Fruit fly (Drosophila melanogaster) Kc167 (cell line): ENCODE results near the gene Gr22e.

Experiments
- Sin3A ChIP-seq: fragments of >200 bp; optimal IDR thresholded peaks from 2 replicates; lab custom pipeline; 2018; ENCODE audit warnings: missing external identifiers
- h ChIP-seq: fragments of >200 bp; optimal IDR thresholded peaks from 3 replicates; lab custom pipeline; 2018; ENCODE audit warnings: missing external identifiers
- insv ChIP-seq: fragments of >200 bp; optimal IDR thresholded peaks from 3 replicates; lab custom pipeline; 2018; ENCODE audit warnings: missing external identifiers
- psq ChIP-seq: fragments of >200 bp; optimal IDR thresholded peaks from 2 replicates; lab custom pipeline; 2017; ENCODE audit warnings: missing external identifiers
- ttk ChIP-seq: sonication (Bioruptor generic); optimal IDR thresholded peaks from 2 replicates; lab custom pipeline; 2017; ENCODE audit warnings: missing external identifiers

DNA sequence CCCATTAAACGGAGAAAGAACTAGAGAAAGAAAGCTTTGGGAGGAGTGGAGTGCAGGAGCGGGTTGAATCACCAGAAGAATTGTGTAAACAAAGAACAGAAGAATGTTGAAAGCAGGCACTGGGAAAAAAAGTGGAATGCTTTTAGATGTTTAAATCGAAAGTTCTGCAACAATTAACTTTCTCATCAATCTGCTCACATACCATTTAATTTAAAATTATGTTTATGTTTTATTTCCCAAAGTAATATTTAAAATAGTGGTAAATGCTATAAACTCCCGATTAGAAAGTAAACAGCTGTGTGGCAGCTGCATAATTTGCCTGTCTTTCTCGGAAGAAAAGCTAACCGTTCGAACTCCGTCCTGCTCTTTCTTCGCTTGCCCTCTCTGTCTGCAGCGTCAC lies 45.8 kb upstream of the Gr22e start:
- TF ChIP-seq h (lab: Kevin White, UChicago) (no peak), insv (no peak), psq (lab: Kevin White, UChicago) (no peak), Sin3A (lab: Kevin White, UChicago) (no peak), ttk (lab: Kevin White, UChicago) (no peak)
